Worm (Caenorhabditis elegans) whole organism, L1 larva: Measurements from ENCODE around the gene sma-6.

Source experiments
- C04F5.9 ChIP-seq: sonication (generic microtip); optimal IDR thresholded peaks from 2 replicates; lab custom pipeline; 2016; ENCODE audit warnings: missing genetic modification characterization, missing compliant biosample characterization
- C16A3.4 ChIP-seq: fragments of 150-350 bp; optimal IDR thresholded peaks from 2 replicates; lab custom pipeline; 2014; ENCODE audit warnings: missing biosample characterization, missing genetic modification characterization
- aha-1 ChIP-seq: fragments of 150-350 bp; optimal IDR thresholded peaks from 2 replicates; lab custom pipeline; 2014; ENCODE audit warnings: missing biosample characterization, missing genetic modification characterization
- alr-1 ChIP-seq: fragments of 200-800 bp; sonication (Bioruptor generic); optimal IDR thresholded peaks from 2 replicates; lab custom pipeline; 2018; ENCODE audit warnings: borderline replicate concordance, mild to moderate bottlenecking, missing genetic modification characterization, missing compliant biosample characterization
- blmp-1 ChIP-seq: fragments of 150-350 bp; optimal IDR thresholded peaks from 2 replicates; lab custom pipeline; 2014; ENCODE audit warnings: missing biosample characterization, missing genetic modification characterization
- ceh-63 ChIP-seq: fragments of 200-800 bp; sonication (Bioruptor generic); optimal IDR thresholded peaks from 2 replicates; lab custom pipeline; 2018; ENCODE audit warnings: mild to moderate bottlenecking, missing genetic modification characterization, missing compliant biosample characterization
- ceh-8 ChIP-seq: fragments of 200-800 bp; sonication (Bioruptor generic); optimal IDR thresholded peaks from 2 replicates; lab custom pipeline; 2018; ENCODE audit warnings: mild to moderate bottlenecking, missing genetic modification characterization, moderate library complexity, missing compliant biosample characterization
- ceh-90 ChIP-seq: sonication (generic microtip); optimal IDR thresholded peaks from 2 replicates; lab custom pipeline; 2016; ENCODE audit warnings: missing genetic modification characterization, missing compliant biosample characterization
- ces-1 ChIP-seq: fragments of 150-350 bp; optimal IDR thresholded peaks from 2 replicates; lab custom pipeline; 2014; ENCODE audit warnings: missing biosample characterization, missing genetic modification reagents, missing genetic modification characterization
- dsc-1 ChIP-seq: sonication (generic microtip); optimal IDR thresholded peaks from 2 replicates; lab custom pipeline; 2016; ENCODE audit warnings: mild to moderate bottlenecking, missing genetic modification characterization, missing compliant biosample characterization
- efl-1 ChIP-seq, 4 experiments: fragments of 150-350 bp; optimal IDR thresholded peaks in 3 of 4; peaks in 1 of 4; 1 replicate in 1 of 4; 2 replicates in 3 of 4; lab custom pipeline; 2014; ENCODE audit warnings: missing biosample characterization in 2 of 4, missing genetic modification characterization in 2 of 4, missing genetic modification reagents in 2 of 4
- efl-3 ChIP-seq: fragments of 200-800 bp; sonication (Bioruptor generic); optimal IDR thresholded peaks from 2 replicates; lab custom pipeline; 2018; ENCODE audit warnings: mild to moderate bottlenecking, missing genetic modification characterization, missing compliant biosample characterization
- elt-2 ChIP-seq: sonication (generic microtip); optimal IDR thresholded peaks from 2 replicates; lab custom pipeline; 2016; ENCODE audit warnings: missing genetic modification characterization, mild to moderate bottlenecking, inconsistent platforms, missing compliant biosample characterization, missing genetic modification reagents
- elt-3 ChIP-seq, 6 experiments: fragments of 150-350 bp in 1 of 6; sonication (generic microtip); optimal IDR thresholded peaks; 2 replicates each; lab custom pipeline; 2017 to 2018; ENCODE audit warnings: missing biosample characterization in 6 of 6, missing genetic modification characterization in 6 of 6, inconsistent platforms in 1 of 6
- ets-5 ChIP-seq: fragments of 200-800 bp; sonication (Bioruptor generic); IDR thresholded peaks from 2 replicates; pipeline ENCODE4 v1.3.6; 2022; ENCODE audit warnings: missing genetic modification characterization, missing compliant biosample characterization
- fkh-4 ChIP-seq: sonication (generic microtip); optimal IDR thresholded peaks from 2 replicates; lab custom pipeline; 2016; ENCODE audit warnings: missing compliant biosample characterization, missing genetic modification characterization, borderline replicate concordance
- fos-1 ChIP-seq: fragments of 150-350 bp; optimal IDR thresholded peaks from 2 replicates; lab custom pipeline; 2014; ENCODE audit warnings: missing biosample characterization, missing genetic modification characterization
- grh-1 ChIP-seq: fragments of 200-800 bp; sonication (Bioruptor generic); IDR thresholded peaks from 2 replicates; pipeline ENCODE4 v1.3.6; 2022; ENCODE audit warnings: missing genetic modification reagents, missing genetic modification characterization, missing compliant biosample characterization
- hpl-2 ChIP-seq: fragments of 150-350 bp; optimal IDR thresholded peaks from 2 replicates; lab custom pipeline; 2014; ENCODE audit warnings: missing biosample characterization, missing genetic modification reagents, missing genetic modification characterization
- isw-1 ChIP-seq: fragments of 200-800 bp; sonication (Bioruptor generic); IDR thresholded peaks from 2 replicates; pipeline ENCODE4 v1.3.6; 2022; ENCODE audit warnings: missing genetic modification characterization, missing compliant biosample characterization
- jun-1 ChIP-seq: fragments of 150-350 bp; optimal IDR thresholded peaks from 2 replicates; lab custom pipeline; 2014; ENCODE audit warnings: missing biosample characterization, missing genetic modification reagents, missing genetic modification characterization
- lin-13 ChIP-seq: fragments of 150-350 bp; optimal IDR thresholded peaks from 2 replicates; lab custom pipeline; 2014; ENCODE audit warnings: missing biosample characterization, missing genetic modification reagents, missing genetic modification characterization
- lin-14 ChIP-seq: fragments of 200-800 bp; sonication (Bioruptor generic); optimal IDR thresholded peaks from 2 replicates; lab custom pipeline; 2018; ENCODE audit warnings: mild to moderate bottlenecking, missing genetic modification characterization, moderate library complexity, missing compliant biosample characterization
- lin-35 ChIP-seq, 2 experiments: fragments of 150-350 bp; optimal IDR thresholded peaks; 2 replicates each; lab custom pipeline; 2014; ENCODE audit warnings: missing biosample characterization in 2 of 2, missing genetic modification characterization in 2 of 2, missing genetic modification reagents in 2 of 2
- lsy-2 ChIP-seq, 2 experiments: fragments of 150-350 bp; optimal IDR thresholded peaks; 2 replicates each; lab custom pipeline; 2014; ENCODE audit warnings: missing biosample characterization in 2 of 2, missing genetic modification characterization in 2 of 2
- mep-1 ChIP-seq: fragments of 150-350 bp; optimal IDR thresholded peaks from 2 replicates; lab custom pipeline; 2014; ENCODE audit warnings: missing biosample characterization, missing genetic modification characterization
- nhr-11 ChIP-seq: fragments of 150-350 bp; optimal IDR thresholded peaks from 2 replicates; lab custom pipeline; 2014; ENCODE audit warnings: missing biosample characterization, missing genetic modification characterization
- nhr-19 ChIP-seq: fragments of 200-800 bp; sonication (Bioruptor generic); conservative IDR thresholded peaks from 2 replicates; pipeline ENCODE4 v1.3.6; 2022; ENCODE audit warnings: missing genetic modification characterization, missing compliant biosample characterization
- nhr-20 ChIP-seq: sonication (generic microtip); optimal IDR thresholded peaks from 2 replicates; lab custom pipeline; 2016; ENCODE audit warnings: mild to moderate bottlenecking, missing genetic modification characterization, missing compliant biosample characterization
- nhr-237 ChIP-seq: fragments of 150-350 bp; optimal IDR thresholded peaks from 2 replicates; lab custom pipeline; 2014; ENCODE audit warnings: missing biosample characterization, missing genetic modification characterization
- nhr-47 ChIP-seq: sonication (generic microtip); optimal IDR thresholded peaks from 2 replicates; lab custom pipeline; 2016; ENCODE audit warnings: mild to moderate bottlenecking, missing genetic modification characterization, moderate library complexity, missing compliant biosample characterization
- nhr-71 ChIP-seq: sonication (generic microtip); optimal IDR thresholded peaks from 2 replicates; lab custom pipeline; 2016; ENCODE audit warnings: mild to moderate bottlenecking, missing genetic modification characterization, moderate library complexity, missing compliant biosample characterization
- nhr-84 ChIP-seq: sonication (generic microtip); optimal IDR thresholded peaks from 2 replicates; lab custom pipeline; 2017; ENCODE audit warnings: missing biosample characterization, missing genetic modification characterization
- nhr-90 ChIP-seq: sonication (generic microtip); optimal IDR thresholded peaks from 2 replicates; lab custom pipeline; 2016; ENCODE audit warnings: mild to moderate bottlenecking, missing genetic modification characterization, missing compliant biosample characterization; ENCODE audit not compliant: poor library complexity
- pax-3 ChIP-seq: fragments of 200-800 bp; sonication (Bioruptor generic); optimal IDR thresholded peaks from 2 replicates; lab custom pipeline; 2018; ENCODE audit warnings: mild to moderate bottlenecking, missing genetic modification characterization, moderate library complexity, missing compliant biosample characterization
- pqm-1 ChIP-seq: sonication (generic microtip); optimal IDR thresholded peaks from 3 replicates; lab custom pipeline; 2017; ENCODE audit warnings: missing biosample characterization, missing genetic modification characterization
- rnt-1 ChIP-seq: sonication (generic microtip); optimal IDR thresholded peaks from 2 replicates; lab custom pipeline; 2016; ENCODE audit warnings: mild to moderate bottlenecking, missing genetic modification characterization, moderate library complexity, missing compliant biosample characterization
- skn-1 ChIP-seq: fragments of 150-350 bp; optimal IDR thresholded peaks from 2 replicates; lab custom pipeline; 2014; ENCODE audit warnings: missing biosample characterization, missing genetic modification characterization
- snu-23 ChIP-seq: sonication (generic microtip); optimal IDR thresholded peaks from 2 replicates; lab custom pipeline; 2016; ENCODE audit warnings: missing genetic modification characterization, missing compliant biosample characterization
- sox-4 ChIP-seq: sonication (generic microtip); optimal IDR thresholded peaks from 2 replicates; lab custom pipeline; 2016; ENCODE audit warnings: missing genetic modification characterization, missing compliant biosample characterization
- sptf-1 ChIP-seq: fragments of 150-350 bp; optimal IDR thresholded peaks from 2 replicates; lab custom pipeline; 2014; ENCODE audit warnings: missing biosample characterization, missing genetic modification characterization
- sup-37 ChIP-seq: fragments of 200-800 bp; sonication (Bioruptor generic); optimal IDR thresholded peaks from 2 replicates; lab custom pipeline; 2018; ENCODE audit warnings: mild to moderate bottlenecking, missing genetic modification characterization, missing compliant biosample characterization
- unc-30 ChIP-seq: sonication (generic microtip); optimal IDR thresholded peaks from 2 replicates; lab custom pipeline; 2017; ENCODE audit warnings: missing biosample characterization, missing genetic modification characterization
- unc-98 ChIP-seq: fragments of 200-800 bp; sonication (Bioruptor generic); IDR thresholded peaks from 2 replicates; pipeline ENCODE4 v1.3.6; 2022; ENCODE audit warnings: missing genetic modification characterization, missing compliant biosample characterization
- xbp-1 ChIP-seq: sonication (generic microtip); optimal IDR thresholded peaks from 2 replicates; lab custom pipeline; 2016; ENCODE audit warnings: missing genetic modification characterization, missing compliant biosample characterization
- zag-1 ChIP-seq: fragments of 150-350 bp; optimal IDR thresholded peaks from 2 replicates; lab custom pipeline; 2014; ENCODE audit warnings: missing biosample characterization, missing genetic modification characterization
- zip-4 ChIP-seq: fragments of 200-800 bp; sonication (Bioruptor generic); optimal IDR thresholded peaks from 2 replicates; lab custom pipeline; 2018; ENCODE audit warnings: mild to moderate bottlenecking, missing genetic modification characterization, moderate library complexity, missing compliant biosample characterization
- ztf-11 ChIP-seq, 2 experiments: sonication (generic microtip); optimal IDR thresholded peaks; 2 replicates each; lab custom pipeline; 2016 to 2017; ENCODE audit warnings: missing genetic modification characterization in 2 of 2, missing biosample characterization in 1 of 2, missing compliant biosample characterization in 1 of 2

sma-6 gene

ce11 chrII:6322081-6322480, 2.2 kb upstream of the sma-6 start:
- TF ChIP-seq zip-4 (GFP tag; lab: Kevin White, UChicago) = no peak
- no peak for TF ChIP-seq ceh-90 (tag; lab: Kevin White, UChicago)
- TF ChIP-seq dsc-1 (tag; lab: Kevin White, UChicago) = no peak

- TF ChIP-seq grh-1 (no peak), efl-1 (optimal IDR thresholded peaks at IDR 0.05; lab: Kevin White, UChicago) (no peak), efl-1 (GFP tag; optimal IDR thresholded peaks at IDR 0.05 in 1 of 2; lab: Kevin White, UChicago) (no peak), nhr-47 (no peak), sup-37 (no peak), isw-1 (no peak), ceh-90 (tag; lab: Kevin White, UChicago) (no peak), nhr-19 (no peak), snu-23 (GFP tag; lab: Kevin White, UChicago) (no peak), lin-35 (GFP tag; optimal IDR thresholded peaks at IDR 0.05; lab: Kevin White, UChicago) (no peak), blmp-1 (tag; lab: Kevin White, UChicago) (no peak)
- TF ChIP-seq, all 84 proteins: peak for 0
These were observed 1.3 kb upstream of the sma-6 start, which contains the start of gene C32D5.4 for ce11 chrII:6322979-6323378. TSS of gene C32D5.4 (minus strand) at chrII:6323079.

- no peak for TF ChIP-seq nhr-237 (tag; lab: Kevin White, UChicago)
- no peak for TF ChIP-seq unc-30 (tag; lab: Kevin White, UChicago)
- TF ChIP-seq efl-1 (optimal IDR thresholded peaks at IDR 0.05; lab: Kevin White, UChicago) = no peak
- peak in 1 of 2 experiments; percentile 60 for TF ChIP-seq efl-1 (GFP tag; optimal IDR thresholded peaks at IDR 0.05 in 1 of 2; lab: Kevin White, UChicago)
- TF ChIP-seq alr-1 = no peak
- no peak for TF ChIP-seq unc-98 (GFP tag; lab: Robert Waterston, UW)
- no peak for TF ChIP-seq ceh-63 (GFP tag; lab: Kevin White, UChicago)
- peak; percentile 22 for TF ChIP-seq lin-14 (GFP tag; lab: Kevin White, UChicago)
- TF ChIP-seq lsy-2 (tag; optimal IDR thresholded peaks at IDR 0.05; lab: Kevin White, UChicago) = no peak
- TF ChIP-seq sox-4 (tag; lab: Kevin White, UChicago) = no peak
- peak; percentile 19 for TF ChIP-seq nhr-71 (tag; lab: Kevin White, UChicago)
- no peak for TF ChIP-seq elt-3 (tag; optimal IDR thresholded peaks at IDR 0.05; lab: Kevin White, UChicago)
- peak; percentile 39 for TF ChIP-seq pqm-1
- no peak for TF ChIP-seq ets-5 (GFP tag; lab: Robert Waterston, UW)
- peak; percentile 4 for TF ChIP-seq nhr-90 (tag; lab: Kevin White, UChicago)
- TF ChIP-seq elt-2 = peak; percentile 97
- peak; percentile 6 for TF ChIP-seq pax-3 (tag; lab: Kevin White, UChicago)
- TF ChIP-seq fos-1 (tag; lab: Kevin White, UChicago) = no peak
- no peak for TF ChIP-seq rnt-1
- no peak for TF ChIP-seq ces-1 (GFP tag; lab: Kevin White, UChicago)
- no peak for TF ChIP-seq ceh-8
- TF ChIP-seq nhr-84 (tag; lab: Kevin White, UChicago) = no peak
- TF ChIP-seq fkh-4 (tag; lab: Kevin White, UChicago) = no peak
- no peak for TF ChIP-seq mep-1
- peak; percentile 16 for TF ChIP-seq nhr-20
- TF ChIP-seq aha-1 (tag; lab: Kevin White, UChicago) = no peak
- TF ChIP-seq nhr-19 = no peak
- TF ChIP-seq lin-13 (GFP tag; lab: Kevin White, UChicago) = no peak
- no peak for TF ChIP-seq zag-1 (tag; lab: Kevin White, UChicago)
- no peak for TF ChIP-seq xbp-1 (tag; lab: Kevin White, UChicago)
- no peak for TF ChIP-seq nhr-11 (tag; lab: Kevin White, UChicago)
- no peak for TF ChIP-seq C16A3.4
- peak; percentile 34 for TF ChIP-seq jun-1 (tag; lab: Kevin White, UChicago)
- TF ChIP-seq efl-3 = no peak
- no peak for TF ChIP-seq skn-1 (tag; lab: Kevin White, UChicago)
- TF ChIP-seq lin-35 (GFP tag; optimal IDR thresholded peaks at IDR 0.05; lab: Kevin White, UChicago) = peak in 1 of 2 experiments; percentile 21
- TF ChIP-seq hpl-2 (GFP tag; lab: Kevin White, UChicago) = no peak
- TF ChIP-seq ztf-11 (tag; optimal IDR thresholded peaks at IDR 0.05; lab: Kevin White, UChicago) = no peak
- TF ChIP-seq C04F5.9 = no peak
- no peak for TF ChIP-seq sptf-1 (tag; lab: Kevin White, UChicago)
These were observed 3.0 kb downstream of the sma-6 start for ce11 chrII:6327317-6327716.
